Worm (Caenorhabditis elegans): ENCODE data around the gene sars-2.

Gene sars-2

DNA sequence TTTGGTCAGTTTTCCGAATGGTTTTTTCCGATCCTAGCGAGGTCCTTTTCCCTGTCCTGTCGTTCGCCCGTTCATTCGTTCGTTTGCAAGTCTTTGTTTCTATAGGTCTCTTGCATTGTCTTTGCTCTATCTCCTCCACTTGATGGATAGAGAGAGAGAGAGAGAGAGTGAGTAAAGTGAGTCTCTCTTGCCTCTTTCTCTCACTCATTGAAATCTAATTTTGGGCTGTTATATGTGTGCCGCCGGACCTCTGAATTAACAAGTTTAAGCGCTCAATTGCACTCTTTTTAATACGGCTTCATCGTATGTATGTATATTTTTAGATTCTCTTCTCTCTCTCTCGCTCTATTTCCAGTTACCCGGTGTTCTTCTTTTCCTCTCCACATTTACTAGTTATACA lies 46.4 kb downstream of the sars-2 start:
- TF ChIP-seq mcd-1 (GFP tag; IDR thresholded peaks at IDR 0.05) (0 out of 2 replicates have a peak, but pooled peaks have one; percentile 24), efl-1 (GFP tag; optimal IDR thresholded peaks at IDR 0.05) (no peak), zfh-2 (GFP tag; conservative IDR thresholded peaks at IDR 0.05) (0 out of 2 replicates have a peak, but pooled peaks have one; percentile 10)

DNA sequence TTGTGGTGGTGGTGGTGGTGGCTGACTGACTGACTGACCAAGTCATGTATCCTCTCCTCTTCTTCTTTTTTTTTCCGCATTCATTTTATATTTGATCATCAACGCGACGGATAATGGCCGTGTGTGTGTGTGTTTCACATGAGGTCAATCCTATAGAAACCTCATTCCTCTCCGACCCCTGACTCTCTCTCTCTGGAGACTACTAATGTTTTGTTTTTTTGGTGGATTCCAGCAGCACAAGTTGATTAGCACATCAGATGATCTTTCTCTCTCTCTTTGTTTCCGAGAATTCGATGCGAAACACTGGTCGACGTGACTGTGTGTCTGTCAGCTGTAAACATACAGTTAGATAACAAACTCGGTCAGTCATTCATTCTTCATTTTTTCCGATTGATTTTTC lies 47.7 kb downstream of the sars-2 start, which contains the start of gene Y24D9A.7:
TSS of gene Y24D9A.7 (minus strand) at position 46 of the 400 bp plus-strand sequence.
- TF ChIP-seq bed-2 (GFP tag; IDR thresholded peaks at IDR 0.05) (no peak), zim-3 (tag; optimal IDR thresholded peaks at IDR 0.05) (peak; percentile 6), lin-54 (GFP tag; optimal IDR thresholded peaks at IDR 0.05) (peak; percentile 2), bed-1 (GFP tag; IDR thresholded peaks at IDR 0.05) (no peak), nhr-80 (tag; optimal IDR thresholded peaks at IDR 0.05) (peak; percentile 49)

DNA sequence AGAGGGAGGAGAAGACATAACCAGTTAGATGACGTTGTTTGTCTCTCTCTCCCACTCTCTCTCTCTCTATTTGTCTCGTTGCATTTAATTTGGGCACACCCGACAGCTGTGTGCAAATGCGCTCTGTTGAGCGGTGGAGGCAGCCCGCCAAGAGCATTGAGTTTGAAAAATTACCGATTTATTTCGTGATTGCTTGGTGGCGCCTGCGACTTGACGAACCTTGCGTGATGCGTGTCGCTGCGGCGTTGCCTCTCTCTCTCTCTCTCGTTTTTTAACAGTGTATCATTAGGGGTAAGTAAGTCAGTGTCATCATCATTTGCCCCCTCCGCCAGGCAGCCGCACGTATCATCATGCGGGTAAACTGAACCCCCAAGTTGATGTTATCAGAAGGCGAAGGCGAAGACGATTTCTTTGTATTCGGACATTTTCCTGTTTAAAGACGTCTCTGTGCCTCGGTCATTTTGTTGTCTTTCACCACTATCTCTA lies 48.7 kb downstream of the sars-2 start:
- TF ChIP-seq hmg-1.2 (GFP tag; IDR thresholded peaks at IDR 0.05): peak; percentile 41; the same call in 1 of the 2 replicates
- no peak for TF ChIP-seq madf-6 (GFP tag; IDR thresholded peaks at IDR 0.05)
- peak; percentile 33; the same call in 1 of the 2 replicates for TF ChIP-seq K11D2.4 (GFP tag; IDR thresholded peaks at IDR 0.05)
- TF ChIP-seq let-607 (tag; optimal IDR thresholded peaks at IDR 0.05): peak in 1 of 2 experiments; percentile 20
- TF ChIP-seq F39B2.1 (GFP tag; IDR thresholded peaks at IDR 0.05): no peak
- TF ChIP-seq C06A6.2 (GFP tag; conservative IDR thresholded peaks at IDR 0.05): no peak
- no peak for TF ChIP-seq madf-8 (GFP tag; conservative IDR thresholded peaks at IDR 0.05)
- TF ChIP-seq B0336.3 (GFP tag; IDR thresholded peaks at IDR 0.05): peak; percentile 32; the same call in 1 of the 2 replicates
- TF ChIP-seq hrde-1 (tag; optimal IDR thresholded peaks at IDR 0.05; ENCODE audit: borderline replicate concordance): no peak
- TF ChIP-seq dox-1 (GFP tag; IDR thresholded peaks at IDR 0.05): peak; percentile 57; the same call in 1 of the 2 replicates
- TF ChIP-seq T26A5.8 (tag; optimal IDR thresholded peaks at IDR 0.05): no peak
- peak; percentile 53 for TF ChIP-seq atf-7 (tag; optimal IDR thresholded peaks at IDR 0.05)
- TF ChIP-seq B0035.1 (tag; optimal IDR thresholded peaks at IDR 0.05): no peak
- no peak for TF ChIP-seq snpc-1.1 (tag; optimal IDR thresholded peaks at IDR 0.05; ENCODE audit: insufficient read depth)
- peak; percentile 23 for TF ChIP-seq ztf-18 (tag; optimal IDR thresholded peaks at IDR 0.05)
- TF ChIP-seq dpl-1 (GFP tag; optimal IDR thresholded peaks at IDR 0.05): no peak
- TF ChIP-seq lin-40 (tag; optimal IDR thresholded peaks at IDR 0.05): peak; percentile 53
- TF ChIP-seq lin-54 (GFP tag; optimal IDR thresholded peaks at IDR 0.05): peak; percentile 29
- no peak for TF ChIP-seq efl-1 (GFP tag; optimal IDR thresholded peaks at IDR 0.05)
- TF ChIP-seq cebp-1 (GFP tag; IDR thresholded peaks at IDR 0.05): peak; percentile 41
- TF ChIP-seq cebp-1 (tag; optimal IDR thresholded peaks at IDR 0.05): peak; percentile 57
- TF ChIP-seq mcd-1 (GFP tag; IDR thresholded peaks at IDR 0.05): peak; percentile 87
- no peak for TF ChIP-seq F52B5.7 (tag; optimal IDR thresholded peaks at IDR 0.05)
- no peak for TF ChIP-seq ekl-4 (GFP tag; IDR thresholded peaks at IDR 0.05)
- TF ChIP-seq Y56A3A.18 (GFP tag; IDR thresholded peaks at IDR 0.05): 0 out of 2 replicates have a peak, but pooled peaks have one; percentile 15
- peak; percentile 27 for TF ChIP-seq ztf-22 (GFP tag; optimal IDR thresholded peaks at IDR 0.05)
- TF ChIP-seq ets-4 (GFP tag; optimal IDR thresholded peaks at IDR 0.05): peak; percentile 38
- TF ChIP-seq rec-8 (tag; optimal IDR thresholded peaks at IDR 0.05): no peak
- TF ChIP-seq zfh-2 (GFP tag; conservative IDR thresholded peaks at IDR 0.05): peak; percentile 84
- peak; percentile 91 for TF ChIP-seq nhr-80 (tag; optimal IDR thresholded peaks at IDR 0.05)
- TF ChIP-seq akir-1 (GFP tag; optimal IDR thresholded peaks at IDR 0.05): peak; percentile 62
- TF ChIP-seq F55B11.4 (tag; optimal IDR thresholded peaks at IDR 0.05; ENCODE audit: borderline replicate concordance, insufficient read depth): no peak
- TF ChIP-seq sea-2 (GFP tag; IDR thresholded peaks at IDR 0.05): no peak
- peak in 1 of 3 experiments; percentile 37 for TF ChIP-seq lin-35 (GFP tag; optimal IDR thresholded peaks at IDR 0.05)
- peak; percentile 62 for TF ChIP-seq K12H6.12 (tag; optimal IDR thresholded peaks at IDR 0.05)
- no peak for TF ChIP-seq snpc-4 (GFP tag; optimal IDR thresholded peaks at IDR 0.05)
- peak in 2 of 4 experiments; percentile 3 to 55 for TF ChIP-seq snpc-4 (tag; optimal IDR thresholded peaks at IDR 0.05)
- TF ChIP-seq Y67H2A.10 (GFP tag; conservative IDR thresholded peaks at IDR 0.05): no peak
- TF ChIP-seq F23B12.7 (tag; optimal IDR thresholded peaks at IDR 0.05; ENCODE audit: insufficient read depth): no peak

Measured in whole organism, young adult.